Fruit fly (Drosophila melanogaster) S2 (cell line): ENCODE results near the gene CG3546.

Source experiments
- CG8478 ChIP-seq: fragments of >200 bp; optimal IDR thresholded peaks from 2 replicates; lab custom pipeline; 2018
- CTCF ChIP-seq, 2 experiments: fragments of >200 bp; optimal IDR thresholded peaks; 2 replicates each; lab custom pipeline; 2018

DNA sequence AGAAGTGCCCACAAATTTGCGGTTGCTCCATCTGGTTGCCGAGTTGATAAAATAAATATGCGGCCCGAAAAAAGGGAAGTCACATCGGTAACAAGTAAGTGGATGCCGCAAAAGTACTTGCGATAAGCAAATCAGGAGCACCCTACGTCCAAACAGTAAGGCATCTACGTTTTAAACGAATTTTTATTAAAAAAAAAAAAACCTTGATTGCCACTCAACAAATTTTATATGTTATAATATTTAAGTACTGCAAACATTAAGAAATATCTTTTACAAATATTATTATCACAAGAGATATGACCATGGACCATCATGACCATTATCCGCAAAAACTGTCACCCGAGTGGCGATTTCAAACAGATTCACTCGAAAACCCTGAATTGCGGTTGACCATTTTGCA is 46.2 kb downstream of the CG3546 start:
- no peak for TF ChIP-seq CTCF (optimal IDR thresholded peaks at IDR 0.05; lab: Kevin White, UChicago)
- TF ChIP-seq CG8478 (lab: Kevin White, UChicago): no peak
